Worm (Caenorhabditis elegans) whole organism, mixed stage, embryonic: ENCODE results near the gene snu-13.

Experiments used
- blmp-1 ChIP-seq: fragments of 150-350 bp; optimal IDR thresholded peaks from 2 replicates; lab custom pipeline; 2014; ENCODE audit warnings: missing biosample characterization, missing genetic modification characterization
- cnd-1 ChIP-seq: fragments of 200-800 bp; sonication (Bioruptor generic); optimal IDR thresholded peaks from 2 replicates; lab custom pipeline; 2018; ENCODE audit warnings: mild to moderate bottlenecking, missing genetic modification characterization, missing compliant biosample characterization
- lsy-2 ChIP-seq: fragments of 150-350 bp; optimal IDR thresholded peaks from 2 replicates; lab custom pipeline; 2014; ENCODE audit warnings: missing biosample characterization, missing genetic modification characterization
- nhr-237 ChIP-seq: fragments of 150-350 bp; optimal IDR thresholded peaks from 2 replicates; lab custom pipeline; 2014; ENCODE audit warnings: missing biosample characterization, missing genetic modification characterization
- nhr-28 ChIP-seq: fragments of 150-350 bp; optimal IDR thresholded peaks from 2 replicates; lab custom pipeline; 2014; ENCODE audit warnings: missing biosample characterization, missing genetic modification characterization
- nhr-76 ChIP-seq: sonication (generic microtip); optimal IDR thresholded peaks from 2 replicates; lab custom pipeline; 2017; ENCODE audit warnings: missing biosample characterization, missing genetic modification characterization
- snpc-4 ChIP-seq: fragments of 150-350 bp; optimal IDR thresholded peaks from 2 replicates; lab custom pipeline; 2014; ENCODE audit warnings: missing biosample characterization, missing genetic modification characterization
- tbx-8 ChIP-seq: fragments of 200-800 bp; sonication (Bioruptor generic); optimal IDR thresholded peaks from 2 replicates; lab custom pipeline; 2018; ENCODE audit warnings: mild to moderate bottlenecking, missing genetic modification characterization, moderate library complexity, missing compliant biosample characterization
- unc-62 ChIP-seq: fragments of 150-350 bp; optimal IDR thresholded peaks from 2 replicates; lab custom pipeline; 2014; ENCODE audit warnings: missing biosample characterization, missing genetic modification reagents, missing genetic modification characterization

ce11 chrII:10680130-10680529, 21.7 kb upstream of the snu-13 start:
- TF ChIP-seq snpc-4 (tag; lab: Kevin White, UChicago) (no peak), nhr-237 (tag; lab: Kevin White, UChicago) (no peak), nhr-28 (tag; lab: Kevin White, UChicago) (no peak), blmp-1 (tag; lab: Kevin White, UChicago) (no peak), nhr-76 (no peak), unc-62 (GFP tag; lab: Kevin White, UChicago) (no peak), lsy-2 (no peak), tbx-8 (GFP tag; lab: Kevin White, UChicago) (no peak), cnd-1 (tag; lab: Kevin White, UChicago) (no peak)
